Fruit fly (Drosophila melanogaster) whole organism, pupa: ENCODE data around the gene CG5973.

Experiments
- CG4496 ChIP-seq: fragments of 200-800 bp; sonication (Bioruptor generic); IDR thresholded peaks from 3 replicates; pipeline ENCODE4 v1.3.6; 2022; ENCODE audit warnings: missing biosample characterization, missing genetic modification characterization
- EcR ChIP-seq: fragments of 200-800 bp; sonication (Bioruptor generic); optimal IDR thresholded peaks from 3 replicates; lab custom pipeline; 2019; ENCODE audit warnings: missing biosample characterization, missing genetic modification characterization, mild to moderate bottlenecking, moderate library complexity, missing genetic modification reagents

dm6 chr2L:7426326-7427066 lies 10.8 kb upstream of the CG5973 start, which contains the start of gene muc:
- TF ChIP-seq EcR (GFP tag; lab: Kevin White, UChicago) (no peak), CG4496 (no peak)
